Fruit fly (Drosophila melanogaster) S2 (cell line): ENCODE measurements around the gene Klp10A.

Experiments used
- CG8478 ChIP-seq: fragments of >200 bp; optimal IDR thresholded peaks from 2 replicates; lab custom pipeline; 2018
- CTCF ChIP-seq, 2 experiments: fragments of >200 bp; optimal IDR thresholded peaks; 2 replicates each; lab custom pipeline; 2018

- TF ChIP-seq CTCF (optimal IDR thresholded peaks at IDR 0.05; lab: Kevin White, UChicago) (no peak), CG8478 (lab: Kevin White, UChicago) (no peak)
These were observed 8.1 kb downstream of the Klp10A start, which contains the start of gene SrpRalpha for dm6 chrX:11128828-11129227.
